Worm (Caenorhabditis elegans): ENCODE results near the gene rmd-6.

DNA sequence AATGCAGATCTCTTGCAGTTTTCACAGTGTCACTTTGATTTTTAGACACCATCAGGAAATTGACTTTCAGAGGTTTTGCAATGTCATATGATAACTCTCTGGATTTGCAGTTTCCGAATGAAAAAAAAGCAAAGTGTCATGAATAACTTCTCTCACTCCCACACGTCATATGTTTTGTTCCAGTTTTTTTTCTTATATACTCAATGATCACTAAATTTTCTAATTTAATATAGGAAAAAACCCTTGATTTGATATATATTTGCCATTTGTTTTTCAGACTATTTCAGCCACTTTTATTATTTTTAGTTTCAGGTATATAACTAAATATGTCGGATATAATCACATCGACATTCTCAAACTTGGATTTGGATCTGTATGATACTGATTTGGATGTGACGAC lies 31.2 kb upstream of the rmd-6 start, which contains the start of gene C09B9.1:
- TF ChIP-seq lin-35 (GFP tag; optimal IDR thresholded peaks at IDR 0.05): no peak
- no peak for TF ChIP-seq jun-1 (tag; optimal IDR thresholded peaks at IDR 0.05)
- TF ChIP-seq egl-27 (tag; optimal IDR thresholded peaks at IDR 0.05): no peak
- no peak for TF ChIP-seq nhr-77 (tag; optimal IDR thresholded peaks at IDR 0.05)
- no peak for TF ChIP-seq rnt-1 (tag; optimal IDR thresholded peaks at IDR 0.05)
- no peak for TF ChIP-seq zag-1 (tag; optimal IDR thresholded peaks at IDR 0.05)
- no peak for TF ChIP-seq ceh-88 (GFP tag; IDR thresholded peaks at IDR 0.05)
